Worm (Caenorhabditis elegans): Measurements from ENCODE around the gene srg-47.

ce11 chrV:14545816-14546283 is 10.2 kb downstream of the srg-47 start, which contains the start of gene rike-1:
- TF ChIP-seq elt-3 (tag; optimal IDR thresholded peaks at IDR 0.05), result no peak
- no peak for TF ChIP-seq lin-13 (tag; optimal IDR thresholded peaks at IDR 0.05)
- no peak for TF ChIP-seq ztf-11 (tag; optimal IDR thresholded peaks at IDR 0.05)
- TF ChIP-seq snpc-4 (tag; optimal IDR thresholded peaks at IDR 0.05), result no peak
- peak; percentile 41 for TF ChIP-seq ceh-39 (tag; optimal IDR thresholded peaks at IDR 0.05)
- no peak for TF ChIP-seq zip-8 (tag; optimal IDR thresholded peaks at IDR 0.05)
- TF ChIP-seq unc-62 (GFP tag; optimal IDR thresholded peaks at IDR 0.05), result no peak
- TF ChIP-seq elt-1 (tag; optimal IDR thresholded peaks at IDR 0.05; ENCODE audit: borderline replicate concordance, insufficient read depth), result no peak
- TF ChIP-seq mep-1 (tag; optimal IDR thresholded peaks at IDR 0.05), result peak; percentile 57
- TF ChIP-seq ceh-83 (GFP tag; optimal IDR thresholded peaks at IDR 0.05), result no peak
- no peak for TF ChIP-seq unc-39 (tag; optimal IDR thresholded peaks at IDR 0.05)
- TF ChIP-seq M03D4.4 (tag; optimal IDR thresholded peaks at IDR 0.05), result no peak
- no peak for TF ChIP-seq mab-5 (tag; optimal IDR thresholded peaks at IDR 0.05)
- no peak for TF ChIP-seq pha-4 (tag; optimal IDR thresholded peaks at IDR 0.05)
